Fruit fly (Drosophila melanogaster) whole organism, embryonic: ENCODE measurements around the gene Ldh.

ENCODE experiments used
- Adf1 ChIP-seq: fragments of 200-800 bp; sonication (Bioruptor generic); IDR thresholded peaks from 2 replicates; pipeline ENCODE4 v1.3.6; 2022; ENCODE audit warnings: missing biosample characterization, missing genetic modification characterization
- CG10431 ChIP-seq: fragments of 200-800 bp; sonication (Bioruptor generic); optimal IDR thresholded peaks from 3 replicates; lab custom pipeline; 2018; ENCODE audit warnings: missing biosample characterization, mild to moderate bottlenecking, missing genetic modification characterization
- CG12155 ChIP-seq: fragments of 200-800 bp; sonication (Bioruptor generic); optimal IDR thresholded peaks from 3 replicates; lab custom pipeline; 2016; ENCODE audit warnings: missing biosample characterization, missing genetic modification characterization
- CG13296 ChIP-seq: fragments of 200-800 bp; sonication (Bioruptor generic); optimal IDR thresholded peaks from 3 replicates; lab custom pipeline; 2018; ENCODE audit warnings: missing biosample characterization, mild to moderate bottlenecking, missing genetic modification characterization
- CG14667 ChIP-seq: fragments of 200-800 bp; sonication (Bioruptor generic); IDR thresholded peaks from 2 replicates; pipeline ENCODE4 v1.3.6; 2022; ENCODE audit warnings: missing biosample characterization, missing genetic modification characterization
- CG14965 ChIP-seq: fragments of 200-800 bp; sonication (Bioruptor generic); optimal IDR thresholded peaks from 2 replicates; lab custom pipeline; 2016; ENCODE audit warnings: missing biosample characterization, missing genetic modification characterization, borderline replicate concordance
- CG15073 ChIP-seq: fragments of 200-800 bp; sonication (Bioruptor generic); optimal IDR thresholded peaks from 2 replicates; lab custom pipeline; 2016; ENCODE audit warnings: missing biosample characterization, missing genetic modification characterization
- CG18262 ChIP-seq: fragments of 200-800 bp; optimal IDR thresholded peaks from 3 replicates; lab custom pipeline; 2019; ENCODE audit warnings: missing biosample characterization, mild to moderate bottlenecking, missing genetic modification characterization, moderate library complexity
- CG1832 ChIP-seq: fragments of 200-800 bp; sonication (Bioruptor generic); optimal IDR thresholded peaks from 2 replicates; lab custom pipeline; 2017; ENCODE audit warnings: missing biosample characterization, mild to moderate bottlenecking, missing genetic modification characterization, inconsistent platforms
- CG2120 ChIP-seq: fragments of 200-800 bp; sonication (Bioruptor generic); optimal IDR thresholded peaks from 3 replicates; lab custom pipeline; 2016; ENCODE audit warnings: missing biosample characterization, missing genetic modification characterization
- CG2202 ChIP-seq: fragments of 200-800 bp; sonication (Bioruptor generic); optimal IDR thresholded peaks from 2 replicates; lab custom pipeline; 2018; ENCODE audit warnings: missing biosample characterization, mild to moderate bottlenecking, missing genetic modification characterization
- CG3163 ChIP-seq: fragments of 200-800 bp; sonication (Bioruptor generic); optimal IDR thresholded peaks from 3 replicates; lab custom pipeline; 2016; ENCODE audit warnings: missing biosample characterization, missing genetic modification characterization
- CG5180 ChIP-seq: fragments of 200-800 bp; sonication (Bioruptor generic); optimal IDR thresholded peaks from 3 replicates; lab custom pipeline; 2017; ENCODE audit warnings: missing biosample characterization, missing genetic modification characterization, mild to moderate bottlenecking, moderate library complexity, missing genetic modification reagents
- CG6791 ChIP-seq: fragments of 200-800 bp; sonication (Bioruptor generic); IDR thresholded peaks from 3 replicates; pipeline ENCODE4 v1.3.6; 2022; ENCODE audit warnings: missing biosample characterization, missing genetic modification characterization; ENCODE audit not compliant: partially characterized antibody
- CG7987 ChIP-seq: fragments of 200-800 bp; sonication (Bioruptor generic); optimal IDR thresholded peaks from 2 replicates; lab custom pipeline; 2018; ENCODE audit warnings: missing biosample characterization, mild to moderate bottlenecking, missing genetic modification characterization, moderate library complexity
- CG8290 ChIP-seq, 3 experiments: fragments of 200-800 bp; sonication (Bioruptor generic); optimal IDR thresholded peaks; 2 replicates each; lab custom pipeline; 2016 to 2019; ENCODE audit warnings: missing biosample characterization in 3 of 3, missing genetic modification characterization in 3 of 3, mild to moderate bottlenecking in 2 of 3, moderate library complexity in 1 of 3
- CG8359 ChIP-seq: fragments of 200-800 bp; sonication (Bioruptor generic); optimal IDR thresholded peaks from 2 replicates; lab custom pipeline; 2017; ENCODE audit warnings: missing biosample characterization, mild to moderate bottlenecking, missing genetic modification characterization, borderline replicate concordance
- CG8478 ChIP-seq: fragments of >200 bp; optimal IDR thresholded peaks from 2 replicates; lab custom pipeline; 2018
- CG9876 ChIP-seq: fragments of 200-800 bp; sonication (Bioruptor generic); optimal IDR thresholded peaks from 2 replicates; lab custom pipeline; 2016; ENCODE audit warnings: missing biosample characterization, missing genetic modification characterization
- Camta ChIP-seq: fragments of 200-800 bp; sonication (Bioruptor generic); optimal IDR thresholded peaks from 2 replicates; lab custom pipeline; 2016; ENCODE audit warnings: missing biosample characterization, missing genetic modification characterization
- Chrac-16 ChIP-seq: fragments of 200-800 bp; sonication (Bioruptor generic); optimal IDR thresholded peaks from 3 replicates; lab custom pipeline; 2016; ENCODE audit warnings: missing biosample characterization, missing genetic modification characterization
- Dek ChIP-seq: fragments of 200-800 bp; sonication (Bioruptor generic); optimal IDR thresholded peaks from 3 replicates; lab custom pipeline; 2019; ENCODE audit warnings: missing biosample characterization, mild to moderate bottlenecking, missing genetic modification characterization, moderate library complexity
- Gsc ChIP-seq: fragments of 200-800 bp; sonication (Bioruptor generic); IDR thresholded peaks from 2 replicates; pipeline ENCODE4 v1.3.6; 2022; ENCODE audit warnings: missing biosample characterization, missing genetic modification characterization
- HLH54F ChIP-seq: fragments of 200-800 bp; sonication (Bioruptor generic); optimal IDR thresholded peaks from 3 replicates; lab custom pipeline; 2016; ENCODE audit warnings: missing biosample characterization, missing genetic modification characterization
- Hr51 ChIP-seq, 2 experiments: fragments of 200-800 bp; sonication (Bioruptor generic); optimal IDR thresholded peaks; 2 replicates in 1 of 2; 3 replicates in 1 of 2; lab custom pipeline; 2016 to 2018; ENCODE audit warnings: missing biosample characterization in 2 of 2, missing genetic modification characterization in 2 of 2, mild to moderate bottlenecking in 1 of 2, moderate library complexity in 1 of 2
- Hr78 ChIP-seq, 2 experiments: fragments of 200-800 bp in 1 of 2; fragments of >200 bp in 1 of 2; sonication (Bioruptor generic) in 1 of 2; optimal IDR thresholded peaks; 2 replicates each; lab custom pipeline; 2017 to 2019; ENCODE audit warnings: missing biosample characterization in 2 of 2, missing genetic modification characterization in 2 of 2, mild to moderate bottlenecking in 1 of 2, moderate library complexity in 1 of 2
- Meics ChIP-seq: fragments of 200-800 bp; sonication (Bioruptor generic); optimal IDR thresholded peaks from 2 replicates; lab custom pipeline; 2017; ENCODE audit warnings: missing biosample characterization, mild to moderate bottlenecking, missing genetic modification characterization
- Myb ChIP-seq: fragments of 200-800 bp; sonication (Bioruptor generic); optimal IDR thresholded peaks from 2 replicates; lab custom pipeline; 2016; ENCODE audit warnings: missing biosample characterization, missing genetic modification characterization
- NC2α ChIP-seq: fragments of 200-800 bp; sonication (Bioruptor generic); optimal IDR thresholded peaks from 2 replicates; lab custom pipeline; 2016; ENCODE audit warnings: missing biosample characterization, missing genetic modification characterization
- NC2β ChIP-seq: fragments of 200-800 bp; sonication (Bioruptor generic); optimal IDR thresholded peaks from 2 replicates; lab custom pipeline; 2016; ENCODE audit warnings: missing biosample characterization, missing genetic modification characterization
- Oaz ChIP-seq: fragments of 200-800 bp; sonication (Bioruptor generic); IDR thresholded peaks from 2 replicates; pipeline ENCODE4 v1.3.6; 2022; ENCODE audit warnings: missing biosample characterization, missing genetic modification characterization
- Sox100B ChIP-seq: fragments of 200-800 bp; sonication (Bioruptor generic); optimal IDR thresholded peaks from 3 replicates; lab custom pipeline; 2018; ENCODE audit warnings: missing biosample characterization, mild to moderate bottlenecking, missing genetic modification characterization
- Vsx1 ChIP-seq: fragments of 200-800 bp; sonication (Bioruptor generic); optimal IDR thresholded peaks from 2 replicates; lab custom pipeline; 2017; ENCODE audit warnings: missing biosample characterization, mild to moderate bottlenecking, missing genetic modification characterization, missing genetic modification reagents
- Xbp1 ChIP-seq: fragments of 200-800 bp; sonication (Bioruptor generic); optimal IDR thresholded peaks from 3 replicates; lab custom pipeline; 2016; ENCODE audit warnings: missing biosample characterization, mild to moderate bottlenecking, missing genetic modification characterization
- ato ChIP-seq: fragments of 200-800 bp; sonication (Bioruptor generic); IDR thresholded peaks from 2 replicates; pipeline ENCODE4 v1.3.6; 2022; ENCODE audit warnings: missing biosample characterization, missing genetic modification characterization; ENCODE audit not compliant: partially characterized antibody
- bsh ChIP-seq, 2 experiments: fragments of 200-800 bp; sonication (Bioruptor generic); optimal IDR thresholded peaks; 2 replicates each; lab custom pipeline; 2017 to 2018; ENCODE audit warnings: mild to moderate bottlenecking in 2 of 2, missing biosample characterization in 2 of 2, missing genetic modification characterization in 2 of 2, moderate library complexity in 1 of 2
- caup ChIP-seq: fragments of 200-800 bp; sonication (Bioruptor generic); optimal IDR thresholded peaks from 3 replicates; lab custom pipeline; 2017; ENCODE audit warnings: missing biosample characterization, mild to moderate bottlenecking, missing genetic modification characterization, moderate library complexity; ENCODE audit not compliant: severe bottlenecking
- dmrt11E ChIP-seq: fragments of 200-800 bp; sonication (Bioruptor generic); optimal IDR thresholded peaks from 3 replicates; lab custom pipeline; 2018; ENCODE audit warnings: missing biosample characterization, mild to moderate bottlenecking, missing genetic modification characterization, moderate library complexity
- gfzf ChIP-seq: fragments of 200-800 bp; sonication (Bioruptor generic); optimal IDR thresholded peaks from 2 replicates; lab custom pipeline; 2016; ENCODE audit warnings: missing biosample characterization, mild to moderate bottlenecking, missing genetic modification characterization, moderate library complexity
- grn ChIP-seq: fragments of 200-800 bp; sonication (Bioruptor generic); optimal IDR thresholded peaks from 3 replicates; lab custom pipeline; 2017; ENCODE audit warnings: missing biosample characterization, missing genetic modification characterization
- hb ChIP-seq: fragments of 200-800 bp; sonication (Bioruptor generic); IDR thresholded peaks from 3 replicates; pipeline ENCODE4 v1.3.6; 2022; ENCODE audit warnings: missing biosample characterization, missing genetic modification characterization; ENCODE audit not compliant: partially characterized antibody
- her ChIP-seq: fragments of 200-800 bp; sonication (Bioruptor generic); optimal IDR thresholded peaks from 2 replicates; lab custom pipeline; 2016; ENCODE audit warnings: missing biosample characterization, missing genetic modification characterization
- knrl ChIP-seq: fragments of 200-800 bp; sonication (Bioruptor generic); IDR thresholded peaks from 3 replicates; pipeline ENCODE4 v1.3.6; 2022; ENCODE audit warnings: missing biosample characterization, missing genetic modification characterization; ENCODE audit not compliant: partially characterized antibody
- nerfin-2 ChIP-seq: fragments of 200-800 bp; sonication (Bioruptor generic); IDR thresholded peaks from 2 replicates; pipeline ENCODE4 v1.3.6; 2022; ENCODE audit warnings: missing biosample characterization, missing genetic modification characterization; ENCODE audit not compliant: partially characterized antibody
- repo ChIP-seq: fragments of 200-800 bp; sonication (Bioruptor generic); optimal IDR thresholded peaks from 2 replicates; lab custom pipeline; 2016; ENCODE audit warnings: missing biosample characterization, missing genetic modification characterization
- tna ChIP-seq: fragments of 200-800 bp; sonication (Bioruptor generic); IDR thresholded peaks from 2 replicates; pipeline ENCODE4 v1.3.6; 2022; ENCODE audit warnings: missing biosample characterization, missing genetic modification characterization; ENCODE audit not compliant: partially characterized antibody
- tup ChIP-seq: fragments of 200-800 bp; sonication (Bioruptor generic); optimal IDR thresholded peaks from 2 replicates; lab custom pipeline; 2016; ENCODE audit warnings: missing biosample characterization, mild to moderate bottlenecking, missing genetic modification characterization, moderate library complexity
- zen ChIP-seq: fragments of 200-800 bp; sonication (Bioruptor generic); optimal IDR thresholded peaks from 3 replicates; lab custom pipeline; 2018; ENCODE audit warnings: missing biosample characterization, mild to moderate bottlenecking, missing genetic modification characterization, moderate library complexity
- zf30C ChIP-seq: fragments of 200-800 bp; sonication (Bioruptor generic); optimal IDR thresholded peaks from 3 replicates; lab custom pipeline; 2018; ENCODE audit warnings: missing biosample characterization, mild to moderate bottlenecking, missing genetic modification characterization

The Ldh gene

DNA sequence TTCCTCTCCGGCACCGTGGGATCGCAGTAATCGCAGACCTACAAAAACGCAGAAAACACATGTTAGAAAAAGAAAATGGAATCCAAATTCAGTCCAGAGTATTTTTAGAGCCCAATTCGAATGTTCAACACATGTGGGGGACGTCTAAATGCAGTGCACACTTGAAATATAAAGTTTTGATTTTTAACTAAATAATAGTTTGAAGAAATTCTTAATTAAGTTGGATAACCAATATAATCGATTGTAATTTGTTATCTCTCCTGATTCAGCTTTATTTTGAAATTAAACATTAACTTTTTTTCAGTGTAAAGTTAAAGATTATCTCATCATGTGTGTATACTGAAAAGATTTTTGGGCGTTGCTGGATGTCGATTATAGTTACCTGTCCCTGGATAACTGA, 45.3 kb downstream of the Ldh start (continued):
- TF ChIP-seq grn (GFP tag; lab: Kevin White, UChicago), result no peak
- TF ChIP-seq CG9876 (GFP tag; lab: Kevin White, UChicago), result no peak
- TF ChIP-seq Oaz (GFP tag; lab: Robert Waterston, UW), result no peak
- TF ChIP-seq HLH54F (GFP tag; lab: Kevin White, UChicago), result no peak
- TF ChIP-seq knrl, result no peak
- no peak for TF ChIP-seq CG3163 (GFP tag; lab: Kevin White, UChicago)
- no peak for TF ChIP-seq ato (GFP tag; lab: Robert Waterston, UW)
- no peak for TF ChIP-seq caup (GFP tag; lab: Kevin White, UChicago)
- peak; percentile 52 for TF ChIP-seq zf30C (GFP tag; lab: Kevin White, UChicago)
- TF ChIP-seq zen (tag; lab: Kevin White, UChicago), result peak; percentile 52
- TF ChIP-seq NC2α, result no peak
- TF ChIP-seq CG1832 (GFP tag; lab: Kevin White, UChicago), result no peak
- peak in 1 of 2 experiments; percentile 93 for TF ChIP-seq bsh (GFP tag; optimal IDR thresholded peaks at IDR 0.05; lab: Kevin White, UChicago)
- no peak for TF ChIP-seq her (GFP tag; lab: Kevin White, UChicago)
- TF ChIP-seq CG5180 (GFP tag; lab: Kevin White, UChicago), result no peak
- no peak for TF ChIP-seq tup (GFP tag; lab: Kevin White, UChicago)
- peak; percentile 93 for TF ChIP-seq dmrt11E (tag; lab: Kevin White, UChicago)
- TF ChIP-seq CG7987 (GFP tag; lab: Kevin White, UChicago), result no peak
- TF ChIP-seq Chrac-16, result peak; percentile 63
- TF ChIP-seq Meics (GFP tag; lab: Kevin White, UChicago), result no peak
- peak; percentile 67 for TF ChIP-seq CG2202 (tag; lab: Kevin White, UChicago)
- no peak for TF ChIP-seq CG13296
- TF ChIP-seq Adf1 (GFP tag; lab: Robert Waterston, UW), result no peak
- peak; percentile 15 for TF ChIP-seq Dek (tag; lab: Kevin White, UChicago)
- TF ChIP-seq CG14667, result peak; percentile 54; the same call in 1 of the 2 replicates
- TF ChIP-seq CG8359 (GFP tag; lab: Kevin White, UChicago), result peak; percentile 37
- TF ChIP-seq CG10431 (GFP tag; lab: Kevin White, UChicago), result no peak
- TF ChIP-seq repo (GFP tag; lab: Kevin White, UChicago), result no peak
- TF ChIP-seq CG18262 (tag; lab: Kevin White, UChicago), result peak; percentile 90
- no peak for TF ChIP-seq CG8478 (lab: Kevin White, UChicago)
- TF ChIP-seq Gsc (GFP tag; lab: Robert Waterston, UW), result no peak
- peak; percentile 24 for TF ChIP-seq CG2120 (GFP tag; lab: Kevin White, UChicago)
- TF ChIP-seq gfzf (GFP tag; lab: Kevin White, UChicago), result no peak
- TF ChIP-seq Vsx1, result peak; percentile 1
- no peak for TF ChIP-seq CG8290 (GFP tag; optimal IDR thresholded peaks at IDR 0.05; lab: Kevin White, UChicago)
- TF ChIP-seq CG8290 (tag; optimal IDR thresholded peaks at IDR 0.05; lab: Kevin White, UChicago), result no peak
- peak; percentile 6 for TF ChIP-seq Myb
- TF ChIP-seq CG14965 (GFP tag; lab: Kevin White, UChicago), result no peak
- TF ChIP-seq Camta (GFP tag; lab: Kevin White, UChicago), result peak; percentile 44
- TF ChIP-seq Sox100B, result peak; percentile 67
- TF ChIP-seq hb, result no peak
- no peak for TF ChIP-seq tna (GFP tag; lab: Robert Waterston, UW)
- TF ChIP-seq CG12155 (GFP tag; lab: Kevin White, UChicago), result peak; percentile 12
- no peak for TF ChIP-seq nerfin-2 (GFP tag; lab: Robert Waterston, UW)
- no peak for TF ChIP-seq CG6791
- no peak for TF ChIP-seq NC2β
- no peak for TF ChIP-seq CG15073
- TF ChIP-seq Hr51 (GFP tag; optimal IDR thresholded peaks at IDR 0.05; lab: Kevin White, UChicago), result peak in 1 of 2 experiments; percentile 71
- TF ChIP-seq Xbp1 (GFP tag; lab: Kevin White, UChicago), result peak; percentile 68
- no peak for TF ChIP-seq Hr78 (GFP tag; optimal IDR thresholded peaks at IDR 0.05; lab: Kevin White, UChicago)
